Worm (Caenorhabditis elegans) whole organism, L2 larva: ENCODE results near the gene chil-14.

Experiments
- R02D3.7 ChIP-seq: fragments of 150-350 bp; optimal IDR thresholded peaks from 2 replicates; lab custom pipeline; 2014; ENCODE audit warnings: missing biosample characterization, missing genetic modification characterization
- aly-2 ChIP-seq: fragments of 150-350 bp; optimal IDR thresholded peaks from 2 replicates; lab custom pipeline; 2014; ENCODE audit warnings: missing biosample characterization, missing genetic modification characterization
- ceh-82 ChIP-seq: fragments of 150-350 bp; optimal IDR thresholded peaks from 2 replicates; lab custom pipeline; 2014; ENCODE audit warnings: missing biosample characterization, missing genetic modification characterization
- egl-27 ChIP-seq: sonication (generic microtip); optimal IDR thresholded peaks from 3 replicates; lab custom pipeline; 2017; ENCODE audit warnings: missing biosample characterization, missing genetic modification reagents, missing genetic modification characterization
- fos-1 ChIP-seq: fragments of 150-350 bp; optimal IDR thresholded peaks from 2 replicates; lab custom pipeline; 2014; ENCODE audit warnings: missing biosample characterization, missing genetic modification characterization
- nhr-11 ChIP-seq: fragments of 150-350 bp; optimal IDR thresholded peaks from 2 replicates; lab custom pipeline; 2014; ENCODE audit warnings: missing biosample characterization, missing genetic modification characterization
- nhr-237 ChIP-seq: fragments of 150-350 bp; optimal IDR thresholded peaks from 2 replicates; lab custom pipeline; 2014; ENCODE audit warnings: missing biosample characterization, missing genetic modification characterization
- sem-4 ChIP-seq: fragments of 150-350 bp; optimal IDR thresholded peaks from 2 replicates; lab custom pipeline; 2014; ENCODE audit warnings: missing biosample characterization, missing genetic modification reagents, missing genetic modification characterization
- sma-9 ChIP-seq, 2 experiments: fragments of 150-350 bp in 1 of 2; sonication (generic microtip) in 1 of 2; optimal IDR thresholded peaks; 2 replicates each; lab custom pipeline; 2014 to 2016; ENCODE audit warnings: missing genetic modification characterization in 2 of 2, mild to moderate bottlenecking in 1 of 2, missing biosample characterization in 1 of 2, missing compliant biosample characterization in 1 of 2, missing genetic modification reagents in 1 of 2, moderate library complexity in 1 of 2
- unc-39 ChIP-seq: fragments of 150-350 bp; optimal IDR thresholded peaks from 2 replicates; lab custom pipeline; 2014; ENCODE audit warnings: missing biosample characterization, missing genetic modification characterization
- unc-62 ChIP-seq: fragments of 150-350 bp; optimal IDR thresholded peaks from 2 replicates; lab custom pipeline; 2014; ENCODE audit warnings: missing biosample characterization, missing genetic modification reagents, missing genetic modification characterization

DNA sequence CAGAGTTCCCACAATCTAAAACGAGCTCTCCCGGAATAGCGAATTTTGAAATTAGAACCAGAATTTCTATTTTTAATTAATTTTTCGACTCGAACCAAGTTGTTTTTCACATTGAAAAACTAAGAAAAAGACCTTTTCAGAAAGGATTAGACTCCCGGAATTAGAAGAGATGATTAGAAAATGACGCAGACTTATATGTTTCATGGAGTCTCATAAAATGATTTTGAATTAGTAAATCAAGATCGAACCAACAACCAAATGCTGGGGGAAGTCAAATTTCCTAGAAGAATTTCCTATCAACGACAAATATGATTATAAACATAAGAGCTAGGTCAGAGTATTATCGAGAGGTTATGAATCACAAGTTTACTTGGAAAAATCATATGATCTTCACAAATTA, 33.8 kb downstream of the chil-14 start:
- TF ChIP-seq egl-27 (tag; lab: Kevin White, UChicago) (no peak), R02D3.7 (no peak), nhr-11 (tag; lab: Kevin White, UChicago) (no peak), sem-4 (tag; lab: Kevin White, UChicago) (no peak), ceh-82 (no peak), nhr-237 (tag; lab: Kevin White, UChicago) (no peak), sma-9 (GFP tag; optimal IDR thresholded peaks at IDR 0.05; lab: Kevin White, UChicago) (no peak), sma-9 (tag; optimal IDR thresholded peaks at IDR 0.05; lab: Kevin White, UChicago) (no peak), unc-62 (GFP tag; lab: Kevin White, UChicago) (no peak), unc-39 (tag; lab: Kevin White, UChicago) (no peak), aly-2 (tag; lab: Kevin White, UChicago) (no peak), fos-1 (tag; lab: Kevin White, UChicago) (no peak)
